Worm (Caenorhabditis elegans) whole organism, L1 larva: ENCODE data around the gene C07A12.7.

Experiments
- C16A3.4 ChIP-seq: fragments of 150-350 bp; optimal IDR thresholded peaks from 2 replicates; lab custom pipeline; 2014; ENCODE audit warnings: missing biosample characterization, missing genetic modification characterization
- C34B4.2 ChIP-seq: sonication (generic microtip); optimal IDR thresholded peaks from 2 replicates; lab custom pipeline; 2017; ENCODE audit warnings: mild to moderate bottlenecking, missing genetic modification characterization, missing compliant biosample characterization
- Y116A8C.19 ChIP-seq: sonication (generic microtip); optimal IDR thresholded peaks from 2 replicates; lab custom pipeline; 2016; ENCODE audit warnings: missing compliant biosample characterization, missing genetic modification characterization, borderline replicate concordance
- aly-2 ChIP-seq: fragments of 150-350 bp; optimal IDR thresholded peaks from 2 replicates; lab custom pipeline; 2014; ENCODE audit warnings: missing biosample characterization, missing genetic modification characterization
- ceh-8 ChIP-seq: fragments of 200-800 bp; sonication (Bioruptor generic); optimal IDR thresholded peaks from 2 replicates; lab custom pipeline; 2018; ENCODE audit warnings: mild to moderate bottlenecking, missing genetic modification characterization, moderate library complexity, missing compliant biosample characterization
- ceh-90 ChIP-seq: sonication (generic microtip); optimal IDR thresholded peaks from 2 replicates; lab custom pipeline; 2016; ENCODE audit warnings: missing genetic modification characterization, missing compliant biosample characterization
- ces-1 ChIP-seq: fragments of 150-350 bp; optimal IDR thresholded peaks from 2 replicates; lab custom pipeline; 2014; ENCODE audit warnings: missing biosample characterization, missing genetic modification reagents, missing genetic modification characterization
- dpl-1 ChIP-seq, 3 experiments: fragments of 150-350 bp in 2 of 3; sonication (generic microtip) in 1 of 3; optimal IDR thresholded peaks; 2 replicates each; lab custom pipeline; 2014 to 2017; ENCODE audit warnings: missing biosample characterization in 3 of 3, missing genetic modification characterization in 3 of 3, missing genetic modification reagents in 3 of 3
- efl-1 ChIP-seq, 4 experiments: fragments of 150-350 bp; optimal IDR thresholded peaks in 3 of 4; peaks in 1 of 4; 1 replicate in 1 of 4; 2 replicates in 3 of 4; lab custom pipeline; 2014; ENCODE audit warnings: missing biosample characterization in 2 of 4, missing genetic modification characterization in 2 of 4, missing genetic modification reagents in 2 of 4
- efl-3 ChIP-seq: fragments of 200-800 bp; sonication (Bioruptor generic); optimal IDR thresholded peaks from 2 replicates; lab custom pipeline; 2018; ENCODE audit warnings: mild to moderate bottlenecking, missing genetic modification characterization, missing compliant biosample characterization
- egl-13 ChIP-seq: sonication (generic microtip); optimal IDR thresholded peaks from 2 replicates; lab custom pipeline; 2016; ENCODE audit warnings: missing genotype, missing genetic modification reagents, missing genetic modification characterization, missing compliant biosample characterization
- elt-3 ChIP-seq, 6 experiments: fragments of 150-350 bp in 1 of 6; sonication (generic microtip); optimal IDR thresholded peaks; 2 replicates each; lab custom pipeline; 2017 to 2018; ENCODE audit warnings: missing biosample characterization in 6 of 6, missing genetic modification characterization in 6 of 6, inconsistent platforms in 1 of 6
- ets-5 ChIP-seq: fragments of 200-800 bp; sonication (Bioruptor generic); IDR thresholded peaks from 2 replicates; pipeline ENCODE4 v1.3.6; 2022; ENCODE audit warnings: missing genetic modification characterization, missing compliant biosample characterization
- fkh-4 ChIP-seq: sonication (generic microtip); optimal IDR thresholded peaks from 2 replicates; lab custom pipeline; 2016; ENCODE audit warnings: missing compliant biosample characterization, missing genetic modification characterization, borderline replicate concordance
- fkh-8 ChIP-seq: sonication (generic microtip); optimal IDR thresholded peaks from 2 replicates; lab custom pipeline; 2016; ENCODE audit warnings: mild to moderate bottlenecking, missing genetic modification characterization, missing compliant biosample characterization
- hpl-2 ChIP-seq: fragments of 150-350 bp; optimal IDR thresholded peaks from 2 replicates; lab custom pipeline; 2014; ENCODE audit warnings: missing biosample characterization, missing genetic modification reagents, missing genetic modification characterization
- isw-1 ChIP-seq: fragments of 200-800 bp; sonication (Bioruptor generic); IDR thresholded peaks from 2 replicates; pipeline ENCODE4 v1.3.6; 2022; ENCODE audit warnings: missing genetic modification characterization, missing compliant biosample characterization
- jun-1 ChIP-seq: fragments of 150-350 bp; optimal IDR thresholded peaks from 2 replicates; lab custom pipeline; 2014; ENCODE audit warnings: missing biosample characterization, missing genetic modification reagents, missing genetic modification characterization
- lin-14 ChIP-seq: fragments of 200-800 bp; sonication (Bioruptor generic); optimal IDR thresholded peaks from 2 replicates; lab custom pipeline; 2018; ENCODE audit warnings: mild to moderate bottlenecking, missing genetic modification characterization, moderate library complexity, missing compliant biosample characterization
- lin-35 ChIP-seq, 2 experiments: fragments of 150-350 bp; optimal IDR thresholded peaks; 2 replicates each; lab custom pipeline; 2014; ENCODE audit warnings: missing biosample characterization in 2 of 2, missing genetic modification characterization in 2 of 2, missing genetic modification reagents in 2 of 2
- lir-3 ChIP-seq: sonication (generic microtip); optimal IDR thresholded peaks from 2 replicates; lab custom pipeline; 2016; ENCODE audit warnings: mild to moderate bottlenecking, missing genetic modification characterization, moderate library complexity, missing compliant biosample characterization; ENCODE audit not compliant: poor library complexity
- mab-9 ChIP-seq: fragments of 200-800 bp; sonication (Bioruptor generic); IDR thresholded peaks from 2 replicates; pipeline ENCODE4 v1.3.6; 2022; ENCODE audit warnings: missing genetic modification reagents, missing genetic modification characterization, missing compliant biosample characterization
- mdl-1 ChIP-seq, 2 experiments: fragments of 150-350 bp; optimal IDR thresholded peaks; 2 replicates each; lab custom pipeline; 2014 to 2017; ENCODE audit warnings: missing biosample characterization in 2 of 2, missing genetic modification characterization in 2 of 2, inconsistent platforms in 1 of 2
- mep-1 ChIP-seq: fragments of 150-350 bp; optimal IDR thresholded peaks from 2 replicates; lab custom pipeline; 2014; ENCODE audit warnings: missing biosample characterization, missing genetic modification characterization
- nhr-19 ChIP-seq: fragments of 200-800 bp; sonication (Bioruptor generic); conservative IDR thresholded peaks from 2 replicates; pipeline ENCODE4 v1.3.6; 2022; ENCODE audit warnings: missing genetic modification characterization, missing compliant biosample characterization
- nhr-20 ChIP-seq: sonication (generic microtip); optimal IDR thresholded peaks from 2 replicates; lab custom pipeline; 2016; ENCODE audit warnings: mild to moderate bottlenecking, missing genetic modification characterization, missing compliant biosample characterization
- nhr-237 ChIP-seq: fragments of 150-350 bp; optimal IDR thresholded peaks from 2 replicates; lab custom pipeline; 2014; ENCODE audit warnings: missing biosample characterization, missing genetic modification characterization
- nhr-47 ChIP-seq: sonication (generic microtip); optimal IDR thresholded peaks from 2 replicates; lab custom pipeline; 2016; ENCODE audit warnings: mild to moderate bottlenecking, missing genetic modification characterization, moderate library complexity, missing compliant biosample characterization
- nhr-71 ChIP-seq: sonication (generic microtip); optimal IDR thresholded peaks from 2 replicates; lab custom pipeline; 2016; ENCODE audit warnings: mild to moderate bottlenecking, missing genetic modification characterization, moderate library complexity, missing compliant biosample characterization
- nhr-77 ChIP-seq: fragments of 150-350 bp; optimal IDR thresholded peaks from 2 replicates; lab custom pipeline; 2014; ENCODE audit warnings: missing biosample characterization, missing genetic modification characterization
- nhr-84 ChIP-seq: sonication (generic microtip); optimal IDR thresholded peaks from 2 replicates; lab custom pipeline; 2017; ENCODE audit warnings: missing biosample characterization, missing genetic modification characterization
- nhr-85 ChIP-seq: sonication (generic microtip); peaks from one replicate; lab custom pipeline; 2016; ENCODE audit warnings: missing genetic modification characterization, inconsistent platforms, missing compliant biosample characterization
- nhr-90 ChIP-seq: sonication (generic microtip); optimal IDR thresholded peaks from 2 replicates; lab custom pipeline; 2016; ENCODE audit warnings: mild to moderate bottlenecking, missing genetic modification characterization, missing compliant biosample characterization; ENCODE audit not compliant: poor library complexity
- pag-3 ChIP-seq: sonication (generic microtip); optimal IDR thresholded peaks from 2 replicates; lab custom pipeline; 2017; ENCODE audit warnings: missing genetic modification characterization, mild to moderate bottlenecking, missing compliant biosample characterization, antibody characterized with exemption, borderline replicate concordance; ENCODE audit not compliant: insufficient read depth
- pax-3 ChIP-seq: fragments of 200-800 bp; sonication (Bioruptor generic); optimal IDR thresholded peaks from 2 replicates; lab custom pipeline; 2018; ENCODE audit warnings: mild to moderate bottlenecking, missing genetic modification characterization, moderate library complexity, missing compliant biosample characterization
- pqm-1 ChIP-seq: sonication (generic microtip); optimal IDR thresholded peaks from 3 replicates; lab custom pipeline; 2017; ENCODE audit warnings: missing biosample characterization, missing genetic modification characterization
- skn-1 ChIP-seq: fragments of 150-350 bp; optimal IDR thresholded peaks from 2 replicates; lab custom pipeline; 2014; ENCODE audit warnings: missing biosample characterization, missing genetic modification characterization
- snu-23 ChIP-seq: sonication (generic microtip); optimal IDR thresholded peaks from 2 replicates; lab custom pipeline; 2016; ENCODE audit warnings: missing genetic modification characterization, missing compliant biosample characterization
- sox-4 ChIP-seq: sonication (generic microtip); optimal IDR thresholded peaks from 2 replicates; lab custom pipeline; 2016; ENCODE audit warnings: missing genetic modification characterization, missing compliant biosample characterization
- sup-37 ChIP-seq: fragments of 200-800 bp; sonication (Bioruptor generic); optimal IDR thresholded peaks from 2 replicates; lab custom pipeline; 2018; ENCODE audit warnings: mild to moderate bottlenecking, missing genetic modification characterization, missing compliant biosample characterization
- tbx-2 ChIP-seq: sonication (generic microtip); optimal IDR thresholded peaks from 2 replicates; lab custom pipeline; 2016; ENCODE audit warnings: missing genetic modification characterization, missing compliant biosample characterization
- tlp-1 ChIP-seq: fragments of 150-350 bp; optimal IDR thresholded peaks from 2 replicates; lab custom pipeline; 2014; ENCODE audit warnings: missing biosample characterization, missing genetic modification characterization
- unc-130 ChIP-seq: fragments of 150-350 bp; optimal IDR thresholded peaks from 2 replicates; lab custom pipeline; 2017; ENCODE audit warnings: missing biosample characterization, missing genetic modification characterization, inconsistent platforms
- unc-30 ChIP-seq: sonication (generic microtip); optimal IDR thresholded peaks from 2 replicates; lab custom pipeline; 2017; ENCODE audit warnings: missing biosample characterization, missing genetic modification characterization
- unc-62 ChIP-seq: fragments of 150-350 bp; optimal IDR thresholded peaks from 2 replicates; lab custom pipeline; 2014; ENCODE audit warnings: missing biosample characterization, missing genetic modification reagents, missing genetic modification characterization
- unc-86 ChIP-seq: sonication (generic microtip); optimal IDR thresholded peaks from 2 replicates; lab custom pipeline; 2016; ENCODE audit warnings: missing genetic modification characterization, missing compliant biosample characterization
- unc-98 ChIP-seq: fragments of 200-800 bp; sonication (Bioruptor generic); IDR thresholded peaks from 2 replicates; pipeline ENCODE4 v1.3.6; 2022; ENCODE audit warnings: missing genetic modification characterization, missing compliant biosample characterization
- zag-1 ChIP-seq: fragments of 150-350 bp; optimal IDR thresholded peaks from 2 replicates; lab custom pipeline; 2014; ENCODE audit warnings: missing biosample characterization, missing genetic modification characterization
- ztf-4 ChIP-seq: fragments of 150-350 bp; optimal IDR thresholded peaks from 2 replicates; lab custom pipeline; 2014; ENCODE audit warnings: missing biosample characterization, missing genetic modification characterization

The C07A12.7 gene

ce11 chrX:4492199-4492598 is 29.7 kb downstream of the C07A12.7 start, which contains the start of gene F46H6.5:
F46H6.5 (minus strand) TSS chrX:4492208.
- TF ChIP-seq hpl-2 (GFP tag; lab: Kevin White, UChicago) (no peak), nhr-19 (GFP tag; lab: Robert Waterston, UW) (no peak), nhr-237 (no peak), aly-2 (tag; lab: Kevin White, UChicago) (no peak), efl-1 (optimal IDR thresholded peaks at IDR 0.05; lab: Kevin White, UChicago) (no peak), efl-1 (GFP tag; optimal IDR thresholded peaks at IDR 0.05 in 1 of 2; lab: Kevin White, UChicago) (no peak), nhr-84 (tag; lab: Kevin White, UChicago) (no peak), pag-3 (tag; lab: Kevin White, UChicago) (no peak), C16A3.4 (tag; lab: Kevin White, UChicago) (no peak), ces-1 (no peak), pqm-1 (tag; lab: Kevin White, UChicago) (no peak), mdl-1 (tag; optimal IDR thresholded peaks at IDR 0.05; lab: Kevin White, UChicago) (no peak), nhr-90 (no peak)

ce11 chrX:4490400-4490799 is 31.5 kb downstream of the C07A12.7 start:
- peak; percentile 62 for TF ChIP-seq skn-1 (tag; lab: Kevin White, UChicago)
- peak in 1 of 2 experiments; percentile 36 for TF ChIP-seq mdl-1 (tag; optimal IDR thresholded peaks at IDR 0.05; lab: Kevin White, UChicago)
- no peak for TF ChIP-seq ceh-90
- TF ChIP-seq dpl-1 (GFP tag; optimal IDR thresholded peaks at IDR 0.05; lab: Kevin White, UChicago) = no peak
- no peak for TF ChIP-seq ces-1
- no peak for TF ChIP-seq unc-130
- no peak for TF ChIP-seq elt-3 (tag; optimal IDR thresholded peaks at IDR 0.05; lab: Kevin White, UChicago)
- TF ChIP-seq nhr-237 = no peak
- TF ChIP-seq efl-3 (GFP tag; lab: Kevin White, UChicago) = no peak
- no peak for TF ChIP-seq nhr-77
- no peak for TF ChIP-seq unc-98 (GFP tag; lab: Robert Waterston, UW)
- TF ChIP-seq ceh-8 = no peak
- TF ChIP-seq pqm-1 (tag; lab: Kevin White, UChicago) = no peak
- TF ChIP-seq hpl-2 (GFP tag; lab: Kevin White, UChicago) = no peak
- no peak for TF ChIP-seq egl-13 (tag; lab: Kevin White, UChicago)
- no peak for TF ChIP-seq pax-3 (tag; lab: Kevin White, UChicago)
- TF ChIP-seq snu-23 = no peak
- no peak for TF ChIP-seq unc-86 (tag; lab: Kevin White, UChicago)
- peak; percentile 72 for TF ChIP-seq nhr-20 (tag; lab: Kevin White, UChicago)
- peak in 1 of 2 experiments; percentile 9 for TF ChIP-seq lin-35 (GFP tag; optimal IDR thresholded peaks at IDR 0.05; lab: Kevin White, UChicago)
- TF ChIP-seq sox-4 = no peak
- TF ChIP-seq efl-1 (optimal IDR thresholded peaks at IDR 0.05; lab: Kevin White, UChicago) = no peak
- TF ChIP-seq efl-1 (GFP tag; optimal IDR thresholded peaks at IDR 0.05 in 1 of 2; lab: Kevin White, UChicago) = no peak
- TF ChIP-seq nhr-19 (GFP tag; lab: Robert Waterston, UW) = no peak
- TF ChIP-seq tlp-1 (tag; lab: Kevin White, UChicago) = no peak
- TF ChIP-seq ets-5 = no peak
- TF ChIP-seq mep-1 = no peak
- no peak for TF ChIP-seq mab-9 (GFP tag; lab: Robert Waterston, UW)
- no peak for TF ChIP-seq isw-1 (GFP tag; lab: Robert Waterston, UW)
- TF ChIP-seq nhr-47 (tag; lab: Kevin White, UChicago) = no peak
- TF ChIP-seq fkh-4 (tag; lab: Kevin White, UChicago) = no peak
- TF ChIP-seq lir-3 (tag; lab: Kevin White, UChicago) = no peak
- TF ChIP-seq nhr-85 = no peak
- peak; percentile 65 for TF ChIP-seq lin-14 (GFP tag; lab: Kevin White, UChicago)
- TF ChIP-seq sup-37 (GFP tag; lab: Kevin White, UChicago) = no peak
- TF ChIP-seq zag-1 (tag; lab: Kevin White, UChicago) = no peak
- TF ChIP-seq fkh-8 = no peak
- TF ChIP-seq C34B4.2 (tag; lab: Kevin White, UChicago) = no peak
- peak; percentile 36 for TF ChIP-seq nhr-71 (tag; lab: Kevin White, UChicago)
- no peak for TF ChIP-seq ztf-4 (tag; lab: Kevin White, UChicago)
- no peak for TF ChIP-seq unc-30 (tag; lab: Kevin White, UChicago)
- TF ChIP-seq tbx-2 = peak; percentile 12
- no peak for TF ChIP-seq jun-1 (tag; lab: Kevin White, UChicago)
- TF ChIP-seq unc-62 (GFP tag; lab: Kevin White, UChicago) = no peak
- TF ChIP-seq Y116A8C.19 (tag; lab: Kevin White, UChicago) = no peak
- no peak for TF ChIP-seq pag-3 (tag; lab: Kevin White, UChicago)
